Worm (Caenorhabditis elegans): ENCODE measurements around the gene W10G11.2.

ce11 chrII:3546381-3546931, 15.0 kb downstream of the W10G11.2 start, which contains the start of gene apd-3:
- TF ChIP-seq W03F9.2 (tag; optimal IDR thresholded peaks at IDR 0.05): no peak
- TF ChIP-seq him-1 (tag; optimal IDR thresholded peaks at IDR 0.05): no peak
- TF ChIP-seq dao-5 (tag; optimal IDR thresholded peaks at IDR 0.05): no peak
